6 worm cellular contexts compared by ENCODE assay signal in genomic region chrIII:6180294-6180693, ce11.
A peak's percentile ranks its signal among the peaks of the same experiment; 100 is the strongest.
TF ChIP-seq lines count a peak whose summit lies in the region.

No protein-coding gene starts in this region.

TF ChIP-seq in whole organism, L1 larva, 84 proteins besides CTCF, POLR2A, EP300 and RAD21:
- TF ChIP-seq sup-37 (GFP tag; optimal IDR thresholded peaks at IDR 0.05; lab: Kevin White, UChicago) (no peak), elt-2 (tag; optimal IDR thresholded peaks at IDR 0.05; lab: Kevin White, UChicago) (peak; percentile 96), nhr-71 (tag; optimal IDR thresholded peaks at IDR 0.05; lab: Kevin White, UChicago) (peak; percentile 37), elt-3 (tag; optimal IDR thresholded peaks at IDR 0.05; lab: Kevin White, UChicago) (no peak), lin-14 (GFP tag; optimal IDR thresholded peaks at IDR 0.05; lab: Kevin White, UChicago) (peak; percentile 31), ceh-90 (tag; optimal IDR thresholded peaks at IDR 0.05; lab: Kevin White, UChicago) (no peak), nhr-76 (tag; optimal IDR thresholded peaks at IDR 0.05; lab: Kevin White, UChicago) (no peak), unc-86 (tag; optimal IDR thresholded peaks at IDR 0.05; lab: Kevin White, UChicago) (no peak), ceh-88 (GFP tag; IDR thresholded peaks at IDR 0.05; lab: Robert Waterston, UW) (no peak), mef-2 (tag; optimal IDR thresholded peaks at IDR 0.05; lab: Kevin White, UChicago) (no peak), dpl-1 (GFP tag; optimal IDR thresholded peaks at IDR 0.05; lab: Kevin White, UChicago) (no peak), nhr-85 (tag; lab: Kevin White, UChicago) (peak; percentile 32), nhr-20 (tag; optimal IDR thresholded peaks at IDR 0.05; lab: Kevin White, UChicago) (peak; percentile 31), nhr-90 (tag; optimal IDR thresholded peaks at IDR 0.05; lab: Kevin White, UChicago; ENCODE audit: poor library complexity) (peak; percentile 1), blmp-1 (tag; optimal IDR thresholded peaks at IDR 0.05; lab: Kevin White, UChicago) (no peak), lin-35 (GFP tag; optimal IDR thresholded peaks at IDR 0.05; lab: Kevin White, UChicago) (peak in 1 of 2 experiments; percentile 50)

TF ChIP-seq in whole organism, L2 larva, 48 proteins besides CTCF, POLR2A, EP300 and RAD21:
- TF ChIP-seq sma-3 (GFP tag; optimal IDR thresholded peaks at IDR 0.05; lab: Kevin White, UChicago): peak; percentile 11
- no peak for TF ChIP-seq C34F6.9 (tag; optimal IDR thresholded peaks at IDR 0.05; lab: Kevin White, UChicago)
- peak; percentile 34 for TF ChIP-seq skn-1 (tag; optimal IDR thresholded peaks at IDR 0.05; lab: Kevin White, UChicago)
- peak; percentile 36 for TF ChIP-seq gmeb-1 (tag; optimal IDR thresholded peaks at IDR 0.05; lab: Kevin White, UChicago)
- no peak for TF ChIP-seq peb-1 (tag; optimal IDR thresholded peaks at IDR 0.05; lab: Kevin White, UChicago)
- TF ChIP-seq unc-39 (tag; optimal IDR thresholded peaks at IDR 0.05; lab: Kevin White, UChicago): no peak
- TF ChIP-seq sma-9 (GFP tag; optimal IDR thresholded peaks at IDR 0.05; lab: Kevin White, UChicago): peak; percentile 66
- no peak for TF ChIP-seq sma-9 (tag; optimal IDR thresholded peaks at IDR 0.05; lab: Kevin White, UChicago)
- no peak for TF ChIP-seq ZK546.5 (tag; optimal IDR thresholded peaks at IDR 0.05; lab: Kevin White, UChicago)
- TF ChIP-seq fos-1 (tag; optimal IDR thresholded peaks at IDR 0.05; lab: Kevin White, UChicago): peak; percentile 58
- TF ChIP-seq dmd-4 (tag; optimal IDR thresholded peaks at IDR 0.05; lab: Kevin White, UChicago): no peak
- TF ChIP-seq F13H6.1 (tag; optimal IDR thresholded peaks at IDR 0.05; lab: Kevin White, UChicago): peak; percentile 57
- peak; percentile 10 for TF ChIP-seq nhr-129 (tag; optimal IDR thresholded peaks at IDR 0.05; lab: Kevin White, UChicago)
- TF ChIP-seq mdl-1 (tag; optimal IDR thresholded peaks at IDR 0.05; lab: Kevin White, UChicago): peak in 1 of 2 experiments; percentile 28
- TF ChIP-seq crh-2 (tag; optimal IDR thresholded peaks at IDR 0.05; lab: Kevin White, UChicago): peak; percentile 68

TF ChIP-seq in whole organism, L3 larva, 47 proteins besides CTCF, POLR2A, EP300 and RAD21:
- no peak for TF ChIP-seq nhr-237 (tag; optimal IDR thresholded peaks at IDR 0.05; lab: Kevin White, UChicago)
- TF ChIP-seq elt-2 (tag; optimal IDR thresholded peaks at IDR 0.05; lab: Kevin White, UChicago): peak; percentile 96
- no peak for TF ChIP-seq tbx-2 (tag; optimal IDR thresholded peaks at IDR 0.05; lab: Kevin White, UChicago)
- peak; percentile 51 for TF ChIP-seq jun-1 (tag; optimal IDR thresholded peaks at IDR 0.05; lab: Kevin White, UChicago)
- no peak for TF ChIP-seq ceh-9 (tag; optimal IDR thresholded peaks at IDR 0.05; lab: Kevin White, UChicago)
- no peak for TF ChIP-seq ceh-16 (tag; optimal IDR thresholded peaks at IDR 0.05; lab: Kevin White, UChicago)
- TF ChIP-seq nhr-77 (tag; optimal IDR thresholded peaks at IDR 0.05; lab: Kevin White, UChicago): no peak
- TF ChIP-seq nhr-43 (tag; optimal IDR thresholded peaks at IDR 0.05; lab: Kevin White, UChicago; ENCODE audit: poor library complexity, severe bottlenecking): no peak
- TF ChIP-seq ceh-82 (tag; optimal IDR thresholded peaks at IDR 0.05; lab: Kevin White, UChicago): no peak
- no peak for TF ChIP-seq nhr-11 (tag; optimal IDR thresholded peaks at IDR 0.05; lab: Kevin White, UChicago)
- TF ChIP-seq pha-4 (tag; optimal IDR thresholded peaks at IDR 0.05; lab: Kevin White, UChicago): peak; percentile 55
- peak; percentile 87 for TF ChIP-seq pqm-1 (tag; optimal IDR thresholded peaks at IDR 0.05; lab: Kevin White, UChicago)
- TF ChIP-seq snpc-4 (tag; optimal IDR thresholded peaks at IDR 0.05; lab: Kevin White, UChicago): no peak
- TF ChIP-seq lsy-12 (tag; optimal IDR thresholded peaks at IDR 0.05; lab: Kevin White, UChicago): no peak
- TF ChIP-seq skn-1 (tag; optimal IDR thresholded peaks at IDR 0.05; lab: Kevin White, UChicago): peak; percentile 66
- no peak for TF ChIP-seq nfya-1 (tag; optimal IDR thresholded peaks at IDR 0.05; lab: Kevin White, UChicago; ENCODE audit: insufficient read depth)

TF ChIP-seq in whole organism, L4 larva, 104 proteins besides CTCF, POLR2A, EP300 and RAD21 (continues in another document):
- 0 out of 2 replicates have a peak, but pooled peaks have one; percentile 20 for TF ChIP-seq tra-1 (GFP tag; IDR thresholded peaks at IDR 0.05; lab: Robert Waterston, UW)
- peak; percentile 5 for TF ChIP-seq hlh-30 (tag; optimal IDR thresholded peaks at IDR 0.05; lab: Kevin White, UChicago; ENCODE audit: insufficient read depth)
- TF ChIP-seq nhr-28 (tag; optimal IDR thresholded peaks at IDR 0.05; lab: Kevin White, UChicago): peak; percentile 56
- TF ChIP-seq jun-1 (tag; optimal IDR thresholded peaks at IDR 0.05; lab: Kevin White, UChicago): no peak
- peak; percentile 35 for TF ChIP-seq nhr-48 (tag; optimal IDR thresholded peaks at IDR 0.05; lab: Kevin White, UChicago)
- TF ChIP-seq mxl-3 (GFP tag; optimal IDR thresholded peaks at IDR 0.05; lab: Kevin White, UChicago): peak; percentile 4
- peak; percentile 82 for TF ChIP-seq php-3 (GFP tag; IDR thresholded peaks at IDR 0.05; lab: Robert Waterston, UW)
- peak; percentile 78 for TF ChIP-seq hlh-11 (tag; optimal IDR thresholded peaks at IDR 0.05; lab: Kevin White, UChicago)
- no peak for TF ChIP-seq daf-16 (GFP tag; optimal IDR thresholded peaks at IDR 0.05; lab: Kevin White, UChicago)
- peak; percentile 72 for TF ChIP-seq daf-16 (tag; optimal IDR thresholded peaks at IDR 0.05; lab: Kevin White, UChicago)
- peak; percentile 67 for TF ChIP-seq pqm-1 (tag; optimal IDR thresholded peaks at IDR 0.05; lab: Kevin White, UChicago)
- peak; percentile 20 for TF ChIP-seq nhr-77 (tag; optimal IDR thresholded peaks at IDR 0.05; lab: Kevin White, UChicago)
- TF ChIP-seq dve-1 (tag; optimal IDR thresholded peaks at IDR 0.05; lab: Kevin White, UChicago; ENCODE audit: insufficient read depth): peak; percentile 89
- no peak for TF ChIP-seq dmd-9 (GFP tag; IDR thresholded peaks at IDR 0.05; lab: Robert Waterston, UW)
- TF ChIP-seq mdl-1 (tag; optimal IDR thresholded peaks at IDR 0.05; lab: Kevin White, UChicago): peak in 1 of 2 experiments; percentile 64
- no peak for TF ChIP-seq nhr-10 (tag; optimal IDR thresholded peaks at IDR 0.05; lab: Kevin White, UChicago)

TF ChIP-seq in whole organism, late embryonic, 69 proteins besides CTCF, POLR2A, EP300 and RAD21:
- no peak for TF ChIP-seq ceh-9 (tag; optimal IDR thresholded peaks at IDR 0.05; lab: Kevin White, UChicago)
- TF ChIP-seq ceh-24 (tag; optimal IDR thresholded peaks at IDR 0.05; lab: Kevin White, UChicago): no peak
- peak; percentile 20 for TF ChIP-seq elt-2 (tag; optimal IDR thresholded peaks at IDR 0.05; lab: Kevin White, UChicago)
- no peak for TF ChIP-seq syd-9 (tag; optimal IDR thresholded peaks at IDR 0.05; lab: Kevin White, UChicago)
- no peak for TF ChIP-seq C38D4.7 (GFP tag; optimal IDR thresholded peaks at IDR 0.05; lab: Kevin White, UChicago)
TF ChIP-seq in whole organism, late embryonic: peak in this region for 1.

TF ChIP-seq in whole organism, young adult, 124 proteins besides CTCF, POLR2A, EP300 and RAD21:
- TF ChIP-seq egl-18 (GFP tag; IDR thresholded peaks at IDR 0.05; lab: Robert Waterston, UW) (no peak), egl-44 (GFP tag; IDR thresholded peaks at IDR 0.05; lab: Robert Waterston, UW) (no peak), nhr-80 (tag; optimal IDR thresholded peaks at IDR 0.05; lab: Kevin White, UChicago) (peak; percentile 83), ets-4 (GFP tag; optimal IDR thresholded peaks at IDR 0.05; lab: Kevin White, UChicago) (peak; percentile 51), hlh-26 (GFP tag; conservative IDR thresholded peaks at IDR 0.05; lab: Robert Waterston, UW) (no peak)
